Fruit fly (Drosophila melanogaster): Measurements from ENCODE around the gene Sf3b2.

The Sf3b2 gene

dm6 chr2L:3004601-3005000 lies 24.4 kb downstream of the Sf3b2 start:
- TF ChIP-seq Sin3A (optimal IDR thresholded peaks at IDR 0.05): no peak
- TF ChIP-seq psq (optimal IDR thresholded peaks at IDR 0.05): no peak
- TF ChIP-seq ttk (optimal IDR thresholded peaks at IDR 0.05): no peak
- TF ChIP-seq Myc (optimal IDR thresholded peaks at IDR 0.05): no peak
- no peak for TF ChIP-seq h (optimal IDR thresholded peaks at IDR 0.05)
- TF ChIP-seq insv (optimal IDR thresholded peaks at IDR 0.05): no peak

DNA sequence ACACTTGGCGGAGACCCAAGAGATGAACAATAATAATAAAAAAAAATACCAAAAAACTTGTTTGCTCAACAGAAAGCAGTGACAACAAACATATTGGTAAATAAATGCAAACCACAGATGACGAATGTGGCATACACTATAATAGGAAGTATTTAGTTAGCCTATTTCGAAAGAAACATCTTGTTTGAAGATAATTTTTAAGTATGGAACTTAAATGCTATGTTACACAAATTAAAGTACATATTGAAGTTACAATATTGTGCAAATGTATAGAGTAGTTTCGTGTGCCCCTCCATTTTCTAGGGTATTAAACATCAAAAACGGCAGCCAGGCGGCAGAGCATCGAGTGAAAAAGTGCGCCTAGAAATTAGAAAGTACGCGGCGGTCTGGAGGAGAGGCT lies 25.6 kb downstream of the Sf3b2 start:
- TF ChIP-seq psq (optimal IDR thresholded peaks at IDR 0.05): no peak
- no peak for TF ChIP-seq Sin3A (optimal IDR thresholded peaks at IDR 0.05)
- TF ChIP-seq h (optimal IDR thresholded peaks at IDR 0.05): no peak
- TF ChIP-seq insv (optimal IDR thresholded peaks at IDR 0.05): no peak
- TF ChIP-seq Myc (optimal IDR thresholded peaks at IDR 0.05): no peak
- TF ChIP-seq ttk (optimal IDR thresholded peaks at IDR 0.05): no peak

dm6 chr2L:3001953-3002352 lies 27.0 kb downstream of the Sf3b2 start:
- TF ChIP-seq insv (optimal IDR thresholded peaks at IDR 0.05) (no peak), h (optimal IDR thresholded peaks at IDR 0.05) (no peak), psq (optimal IDR thresholded peaks at IDR 0.05) (no peak), Sin3A (optimal IDR thresholded peaks at IDR 0.05) (no peak), ttk (optimal IDR thresholded peaks at IDR 0.05) (no peak)

DNA sequence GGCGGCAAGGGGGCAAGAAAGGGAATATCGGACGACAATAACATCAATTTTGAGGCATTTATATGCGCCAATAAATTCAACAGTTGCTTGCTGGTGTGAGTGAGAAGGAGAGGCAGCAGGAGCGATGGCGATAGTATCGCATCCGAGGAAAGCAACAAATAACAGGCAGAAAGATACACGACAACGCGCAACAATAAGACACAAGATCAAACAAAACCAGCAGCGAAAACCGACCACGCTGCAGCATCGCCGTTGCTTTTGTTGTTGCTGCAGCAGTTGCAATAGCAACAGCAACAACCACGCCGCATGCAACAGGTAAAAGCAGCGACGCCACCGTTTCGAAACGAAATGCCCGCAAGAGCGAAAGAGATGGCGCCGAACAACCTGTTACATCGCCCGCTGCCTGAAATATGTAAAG lies 28.4 kb downstream of the Sf3b2 start:
- TF ChIP-seq psq (optimal IDR thresholded peaks at IDR 0.05) (no peak), insv (optimal IDR thresholded peaks at IDR 0.05) (no peak), Myc (optimal IDR thresholded peaks at IDR 0.05) (no peak), ttk (optimal IDR thresholded peaks at IDR 0.05) (no peak), h (optimal IDR thresholded peaks at IDR 0.05) (no peak)

DNA sequence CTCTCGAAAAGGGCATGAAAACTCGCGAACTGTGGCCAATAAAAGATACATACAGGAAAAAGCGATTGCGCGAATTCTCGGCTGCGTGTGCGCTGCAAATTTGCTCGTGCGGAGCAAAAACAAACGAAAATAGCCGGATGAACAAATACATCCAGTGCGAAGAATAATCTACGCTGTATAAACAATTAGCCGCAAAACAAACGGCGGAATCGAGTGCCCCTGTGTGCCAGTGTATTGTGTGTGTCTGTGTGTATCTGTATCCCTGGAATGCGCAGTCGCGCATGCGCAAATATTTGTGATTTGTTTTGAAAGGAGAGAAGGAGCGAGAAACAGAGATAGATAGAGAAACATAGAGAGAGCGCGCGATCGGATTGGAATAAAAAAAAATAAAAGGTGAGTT lies 29.4 kb downstream of the Sf3b2 start:
- no peak for TF ChIP-seq h (optimal IDR thresholded peaks at IDR 0.05)
- no peak for TF ChIP-seq Myc (optimal IDR thresholded peaks at IDR 0.05)
- TF ChIP-seq psq (optimal IDR thresholded peaks at IDR 0.05): no peak
- TF ChIP-seq Sin3A (optimal IDR thresholded peaks at IDR 0.05): no peak
- no peak for TF ChIP-seq ttk (optimal IDR thresholded peaks at IDR 0.05)
- no peak for TF ChIP-seq insv (optimal IDR thresholded peaks at IDR 0.05)

dm6 chr2L:2999113-2999512 lies 29.9 kb downstream of the Sf3b2 start, which contains the start of gene Ccdc85:
Gene Ccdc85 (plus strand): TSS chr2L:2999286.
- TF ChIP-seq Myc (optimal IDR thresholded peaks at IDR 0.05) (no peak), psq (optimal IDR thresholded peaks at IDR 0.05) (no peak), insv (optimal IDR thresholded peaks at IDR 0.05) (no peak), h (optimal IDR thresholded peaks at IDR 0.05) (no peak), Sin3A (optimal IDR thresholded peaks at IDR 0.05) (no peak), ttk (optimal IDR thresholded peaks at IDR 0.05) (no peak)

DNA sequence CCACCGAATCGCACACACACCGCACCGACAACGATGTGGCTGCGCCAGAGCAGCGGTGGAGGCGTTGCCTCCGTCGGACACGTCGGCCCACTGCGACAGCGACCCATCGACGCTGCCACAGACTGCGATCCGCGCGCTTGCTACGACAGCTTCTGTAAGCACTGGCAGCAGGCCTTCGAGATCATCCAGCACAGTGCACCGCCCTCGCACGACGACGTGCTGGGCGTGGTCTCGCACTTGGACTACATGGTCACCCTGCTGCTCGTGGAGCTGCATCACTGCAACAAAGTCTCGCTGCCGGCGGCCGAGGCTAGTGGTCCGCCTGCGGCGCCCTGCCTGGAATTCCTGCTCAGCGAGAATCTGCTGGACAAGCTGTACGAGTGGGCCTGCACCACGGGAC lies 35.3 kb downstream of the Sf3b2 start:
- TF ChIP-seq h (optimal IDR thresholded peaks at IDR 0.05) (no peak), insv (optimal IDR thresholded peaks at IDR 0.05) (no peak), psq (optimal IDR thresholded peaks at IDR 0.05) (no peak), ttk (optimal IDR thresholded peaks at IDR 0.05) (no peak), Myc (optimal IDR thresholded peaks at IDR 0.05) (no peak), Sin3A (optimal IDR thresholded peaks at IDR 0.05) (no peak)

DNA sequence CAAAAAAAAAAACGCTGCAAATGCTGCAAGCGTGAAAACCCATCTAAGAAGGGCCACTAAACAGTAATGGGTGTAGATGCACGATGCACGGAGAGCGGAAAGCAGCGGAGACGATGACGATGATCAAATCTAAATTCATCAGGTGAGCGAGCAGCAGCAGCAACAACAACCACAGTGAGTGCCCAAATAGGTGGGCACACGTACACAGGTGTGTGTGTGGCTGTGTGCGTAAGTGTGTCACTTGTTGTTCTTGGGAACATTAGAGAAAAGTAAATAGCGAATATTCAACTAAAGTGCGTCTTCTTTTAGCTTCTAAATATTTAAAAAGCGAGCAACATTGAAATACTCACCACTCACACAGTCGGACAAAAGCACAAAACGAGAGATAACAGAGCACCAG lies 35.7 kb downstream of the Sf3b2 start:
- TF ChIP-seq psq (optimal IDR thresholded peaks at IDR 0.05) (no peak), ttk (optimal IDR thresholded peaks at IDR 0.05) (no peak), Myc (optimal IDR thresholded peaks at IDR 0.05) (no peak)

DNA sequence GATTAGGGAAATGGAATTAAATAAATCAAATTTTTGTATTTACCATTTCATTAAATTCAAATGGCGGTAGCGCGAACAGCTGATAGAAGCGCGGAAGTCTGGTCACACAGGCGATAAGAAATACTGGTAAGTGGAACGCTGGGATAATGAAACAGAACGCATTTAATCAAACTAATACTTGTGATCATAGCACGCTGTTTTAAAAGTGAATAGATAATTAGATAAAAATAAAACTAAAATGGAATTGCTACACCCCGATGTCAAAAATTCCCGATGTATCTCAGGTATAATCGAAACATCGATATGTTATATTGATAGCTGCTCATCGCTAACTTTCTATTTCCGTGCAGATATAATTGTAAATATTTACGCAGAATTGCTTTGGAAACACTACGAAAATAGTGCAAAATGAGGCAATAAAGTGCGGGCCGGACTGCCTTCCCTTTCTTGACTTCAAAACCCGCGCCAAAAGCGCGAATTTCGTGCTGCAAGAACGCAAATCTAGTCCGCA lies 36.2 kb downstream of the Sf3b2 start, which contains the start of the genes okr and CG3558:
Gene okr, minus strand, starts transcription at position 96 of the 511 bp plus-strand sequence.
Gene CG3558, plus strand, starts transcription at position 207 of the 511 bp plus-strand sequence.
- no peak for TF ChIP-seq h (optimal IDR thresholded peaks at IDR 0.05)
- TF ChIP-seq ttk (optimal IDR thresholded peaks at IDR 0.05): no peak
- TF ChIP-seq Myc (optimal IDR thresholded peaks at IDR 0.05): no peak
- no peak for TF ChIP-seq insv (optimal IDR thresholded peaks at IDR 0.05)
- no peak for TF ChIP-seq Sin3A (optimal IDR thresholded peaks at IDR 0.05)
- TF ChIP-seq psq (optimal IDR thresholded peaks at IDR 0.05): no peak

DNA sequence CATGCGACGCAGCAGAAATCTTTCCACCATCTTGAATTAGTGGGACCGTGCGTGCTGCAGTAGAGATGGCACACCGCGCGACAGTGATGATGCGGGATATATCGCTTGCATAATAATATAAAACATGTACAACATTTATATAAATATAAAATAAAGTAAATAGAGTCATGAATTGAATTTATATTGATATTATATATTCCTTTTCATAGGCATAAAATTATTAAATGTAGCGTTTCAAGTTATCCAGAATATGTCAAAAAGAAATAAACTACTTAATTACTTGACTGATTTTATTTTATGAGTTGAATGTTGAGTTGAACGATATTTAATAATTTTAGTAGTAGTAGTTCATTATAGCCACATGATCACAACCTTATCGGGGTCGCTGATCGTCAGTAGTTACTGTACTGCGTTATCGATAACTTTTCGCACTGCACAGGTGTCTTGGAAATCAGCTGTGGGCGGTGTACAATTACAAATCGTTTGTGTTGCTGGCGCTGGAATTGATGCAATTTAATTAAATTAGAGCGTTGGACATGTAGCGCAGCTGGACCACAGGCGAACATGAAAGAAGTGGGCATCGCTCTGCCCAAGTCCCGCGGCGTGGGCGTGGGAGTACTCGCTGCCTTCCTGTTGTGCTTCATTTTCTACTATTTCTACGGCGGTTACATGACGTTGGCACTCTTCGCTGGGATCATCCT lies 41.1 kb downstream of the Sf3b2 start, which contains the start of the genes Chd1 and Bem46:
Gene Chd1, minus strand, starts transcription at position 43 of the 701 bp plus-strand sequence.
Gene Bem46, plus strand, starts transcription at position 436 of the 701 bp plus-strand sequence.
- TF ChIP-seq Sin3A (optimal IDR thresholded peaks at IDR 0.05) (no peak), psq (optimal IDR thresholded peaks at IDR 0.05) (no peak), insv (optimal IDR thresholded peaks at IDR 0.05) (no peak), ttk (optimal IDR thresholded peaks at IDR 0.05) (no peak), Myc (optimal IDR thresholded peaks at IDR 0.05) (no peak), h (optimal IDR thresholded peaks at IDR 0.05) (no peak)

- TF ChIP-seq psq (optimal IDR thresholded peaks at IDR 0.05) (no peak), insv (optimal IDR thresholded peaks at IDR 0.05) (no peak), Myc (optimal IDR thresholded peaks at IDR 0.05) (no peak), h (optimal IDR thresholded peaks at IDR 0.05) (no peak), ttk (optimal IDR thresholded peaks at IDR 0.05) (no peak), Sin3A (optimal IDR thresholded peaks at IDR 0.05) (no peak)
Observed at dm6 chr2L:2986776-2987175, 42.2 kb downstream of the Sf3b2 start.

- TF ChIP-seq Myc (optimal IDR thresholded peaks at IDR 0.05) (no peak), h (optimal IDR thresholded peaks at IDR 0.05) (no peak), Sin3A (optimal IDR thresholded peaks at IDR 0.05) (no peak), ttk (optimal IDR thresholded peaks at IDR 0.05) (no peak), insv (optimal IDR thresholded peaks at IDR 0.05) (no peak), psq (optimal IDR thresholded peaks at IDR 0.05) (no peak)
Observed at dm6 chr2L:2979091-2979490, 49.9 kb downstream of the Sf3b2 start, which contains the start of gene CG9643. Gene CG9643 (minus strand): TSS chr2L:2979288.

Measured in Kc167 (cell line).